Worm (Caenorhabditis elegans) whole organism, mixed stage, embryonic: ENCODE results near the gene ZK228.13.

Experiments used
- ces-1 ChIP-seq: fragments of 150-350 bp; optimal IDR thresholded peaks from 2 replicates; lab custom pipeline; 2014; ENCODE audit warnings: missing biosample characterization, missing genetic modification reagents, missing genetic modification characterization
- lin-13 ChIP-seq: fragments of 150-350 bp; optimal IDR thresholded peaks from 2 replicates; lab custom pipeline; 2014; ENCODE audit warnings: missing biosample characterization, missing genetic modification characterization
- nhr-2 ChIP-seq: fragments of 150-350 bp; optimal IDR thresholded peaks from 2 replicates; lab custom pipeline; 2014; ENCODE audit warnings: missing biosample characterization, missing genetic modification characterization
- nhr-237 ChIP-seq: fragments of 150-350 bp; optimal IDR thresholded peaks from 2 replicates; lab custom pipeline; 2014; ENCODE audit warnings: missing biosample characterization, missing genetic modification characterization
- pha-4 ChIP-seq: fragments of 150-350 bp; optimal IDR thresholded peaks from 2 replicates; lab custom pipeline; 2018; ENCODE audit warnings: missing biosample characterization, missing genetic modification reagents, missing genetic modification characterization
- sem-2 ChIP-seq: fragments of 200-800 bp; sonication (Bioruptor generic); optimal IDR thresholded peaks from 2 replicates; lab custom pipeline; 2018; ENCODE audit warnings: mild to moderate bottlenecking, missing genetic modification characterization, missing compliant biosample characterization
- unc-62 ChIP-seq: fragments of 150-350 bp; optimal IDR thresholded peaks from 2 replicates; lab custom pipeline; 2014; ENCODE audit warnings: missing biosample characterization, missing genetic modification reagents, missing genetic modification characterization

- no peak for TF ChIP-seq ces-1 (GFP tag; lab: Kevin White, UChicago)
- TF ChIP-seq pha-4 = no peak
- TF ChIP-seq lin-13 = no peak
- no peak for TF ChIP-seq unc-62 (GFP tag; lab: Kevin White, UChicago)
- TF ChIP-seq nhr-237 = no peak
- TF ChIP-seq nhr-2 (tag; lab: Kevin White, UChicago) = no peak
- TF ChIP-seq sem-2 (GFP tag; lab: Kevin White, UChicago) = no peak
Observed at ce11 chrV:18508564-18508963, 40.6 kb upstream of the ZK228.13 start, which contains the start of gene Y51A2D.1.
